Fruit fly (Drosophila melanogaster) whole organism, embryonic: ENCODE measurements around the gene RapGAP1.

ENCODE experiments used
- Ada2b ChIP-seq: fragments of 200-800 bp; sonication (Bioruptor generic); IDR thresholded peaks from 2 replicates; pipeline ENCODE4 v1.3.6; 2022; ENCODE audit warnings: missing biosample characterization, missing genetic modification characterization
- CG10147 ChIP-seq: fragments of 200-800 bp; sonication (Bioruptor generic); optimal IDR thresholded peaks from 2 replicates; lab custom pipeline; 2019; ENCODE audit warnings: missing biosample characterization, mild to moderate bottlenecking, missing genetic modification characterization, moderate library complexity
- CG10959 ChIP-seq: fragments of 200-800 bp; sonication (Bioruptor generic); IDR thresholded peaks from 2 replicates; pipeline ENCODE4 v1.3.6; 2022; ENCODE audit warnings: missing biosample characterization, missing genetic modification characterization
- CG11398 ChIP-seq: fragments of 200-800 bp; sonication (Bioruptor generic); optimal IDR thresholded peaks from 2 replicates; lab custom pipeline; 2016; ENCODE audit warnings: missing biosample characterization, missing genetic modification characterization
- CG12299 ChIP-seq: fragments of 200-800 bp; sonication (Bioruptor generic); optimal IDR thresholded peaks from 2 replicates; lab custom pipeline; 2018; ENCODE audit warnings: missing biosample characterization, mild to moderate bottlenecking, missing genetic modification characterization
- CG17802 ChIP-seq: fragments of 200-800 bp; sonication (Bioruptor generic); optimal IDR thresholded peaks from 2 replicates; lab custom pipeline; 2018; ENCODE audit warnings: missing biosample characterization, mild to moderate bottlenecking, missing genetic modification characterization, moderate library complexity
- CG18619 ChIP-seq: fragments of 200-800 bp; sonication (Bioruptor generic); optimal IDR thresholded peaks from 3 replicates; lab custom pipeline; 2017; ENCODE audit warnings: missing biosample characterization, mild to moderate bottlenecking, missing genetic modification characterization
- CG30020 ChIP-seq: fragments of 200-800 bp; optimal IDR thresholded peaks from 2 replicates; lab custom pipeline; 2019; ENCODE audit warnings: missing biosample characterization, mild to moderate bottlenecking, missing genetic modification characterization, moderate library complexity
- CG3065 ChIP-seq: fragments of 200-800 bp; sonication (Bioruptor generic); optimal IDR thresholded peaks from 2 replicates; lab custom pipeline; 2016; ENCODE audit warnings: missing biosample characterization, missing genetic modification characterization
- CG3407 ChIP-seq: fragments of 200-800 bp; sonication (Bioruptor generic); optimal IDR thresholded peaks from 2 replicates; lab custom pipeline; 2018; ENCODE audit warnings: missing biosample characterization, mild to moderate bottlenecking, missing genetic modification characterization
- CG34224 ChIP-seq: fragments of 200-800 bp; sonication (Bioruptor generic); IDR thresholded peaks from 3 replicates; pipeline ENCODE4 v1.3.6; 2022; ENCODE audit warnings: missing biosample characterization, missing genetic modification characterization; ENCODE audit not compliant: partially characterized antibody
- CG4328 ChIP-seq: fragments of 200-800 bp; sonication (Bioruptor generic); optimal IDR thresholded peaks from 3 replicates; lab custom pipeline; 2017; ENCODE audit warnings: missing biosample characterization, missing genetic modification reagents, missing genetic modification characterization
- CG4404 ChIP-seq: fragments of 200-800 bp; sonication (Bioruptor generic); IDR thresholded peaks from 2 replicates; pipeline ENCODE4 v1.3.6; 2022; ENCODE audit warnings: missing biosample characterization, missing genetic modification characterization
- CG4424 ChIP-seq: fragments of 200-800 bp; sonication (Bioruptor generic); optimal IDR thresholded peaks from 3 replicates; lab custom pipeline; 2016; ENCODE audit warnings: missing biosample characterization, missing genetic modification characterization
- CG4820 ChIP-seq: fragments of 200-800 bp; sonication (Bioruptor generic); optimal IDR thresholded peaks from 3 replicates; lab custom pipeline; 2016; ENCODE audit warnings: missing biosample characterization, missing genetic modification characterization
- CG6175 ChIP-seq: fragments of 200-800 bp; sonication (Bioruptor generic); IDR thresholded peaks from 3 replicates; pipeline ENCODE4 v1.3.6; 2022; ENCODE audit warnings: missing biosample characterization, missing genetic modification characterization
- CG6791 ChIP-seq: fragments of 200-800 bp; sonication (Bioruptor generic); IDR thresholded peaks from 3 replicates; pipeline ENCODE4 v1.3.6; 2022; ENCODE audit warnings: missing biosample characterization, missing genetic modification characterization; ENCODE audit not compliant: partially characterized antibody
- CG6854 ChIP-seq: fragments of 200-800 bp; sonication (Bioruptor generic); optimal IDR thresholded peaks from 3 replicates; lab custom pipeline; 2017; ENCODE audit warnings: missing biosample characterization, mild to moderate bottlenecking, missing genetic modification characterization
- CG7786 ChIP-seq: fragments of 200-800 bp; sonication (Bioruptor generic); optimal IDR thresholded peaks from 2 replicates; lab custom pipeline; 2016; ENCODE audit warnings: missing biosample characterization, missing genetic modification characterization
- CoRest ChIP-seq: fragments of 200-800 bp; sonication (Bioruptor generic); optimal IDR thresholded peaks from 3 replicates; lab custom pipeline; 2018; ENCODE audit warnings: missing biosample characterization, mild to moderate bottlenecking, missing genetic modification characterization, moderate library complexity
- Dll ChIP-seq: fragments of 200-800 bp; sonication (Bioruptor generic); IDR thresholded peaks from 4 replicates; pipeline ENCODE4 v1.3.6; 2022; ENCODE audit warnings: missing biosample characterization, missing genetic modification characterization; ENCODE audit not compliant: partially characterized antibody
- Ets65A ChIP-seq: fragments of 200-800 bp; sonication (Bioruptor generic); peaks from one replicate; lab custom pipeline; 2016; ENCODE audit warnings: missing biosample characterization, missing genetic modification characterization
- HHEX ChIP-seq: fragments of 200-800 bp; sonication (Bioruptor generic); optimal IDR thresholded peaks from 3 replicates; lab custom pipeline; 2017; ENCODE audit warnings: missing biosample characterization, mild to moderate bottlenecking, missing genetic modification characterization, missing genetic modification reagents
- MESR4 ChIP-seq: fragments of 200-800 bp; sonication (Bioruptor generic); optimal IDR thresholded peaks from 2 replicates; lab custom pipeline; 2018; ENCODE audit warnings: missing biosample characterization, mild to moderate bottlenecking, missing genetic modification characterization, moderate library complexity
- NFAT ChIP-seq: fragments of 200-800 bp; sonication (Bioruptor generic); IDR thresholded peaks from 2 replicates; pipeline ENCODE4 v1.3.6; 2022; ENCODE audit warnings: missing biosample characterization, missing genetic modification characterization
- Six4 ChIP-seq: fragments of 200-800 bp; sonication (Bioruptor generic); optimal IDR thresholded peaks from 2 replicates; lab custom pipeline; 2016; ENCODE audit warnings: missing biosample characterization, missing genetic modification characterization
- Spps ChIP-seq: fragments of 200-800 bp; sonication (Bioruptor generic); optimal IDR thresholded peaks from 2 replicates; lab custom pipeline; 2018; ENCODE audit warnings: missing biosample characterization, mild to moderate bottlenecking, missing genetic modification characterization
- TFAM ChIP-seq: fragments of 200-800 bp; sonication (Bioruptor generic); optimal IDR thresholded peaks from 2 replicates; lab custom pipeline; 2017; ENCODE audit warnings: missing biosample characterization, missing genetic modification characterization, inconsistent platforms
- Trl ChIP-seq, 3 experiments: fragments of >200 bp in 2 of 3; fragments of 200-800 bp in 1 of 3; sonication (Bioruptor generic) in 1 of 3; optimal IDR thresholded peaks; 2 replicates in 1 of 3; 3 replicates in 2 of 3; lab custom pipeline; 2016 to 2017; ENCODE audit warnings: missing biosample characterization in 1 of 3, missing genetic modification characterization in 1 of 3
- ase ChIP-seq: fragments of 200-800 bp; sonication (Bioruptor generic); IDR thresholded peaks from 3 replicates; pipeline ENCODE4 v1.3.6; 2022; ENCODE audit warnings: missing biosample characterization, missing genetic modification characterization
- corto ChIP-seq: fragments of 200-800 bp; sonication (Bioruptor generic); optimal IDR thresholded peaks from 2 replicates; lab custom pipeline; 2016; ENCODE audit warnings: missing biosample characterization, mild to moderate bottlenecking, missing genetic modification characterization, moderate library complexity
- en ChIP-seq: fragments of 200-800 bp; sonication (Bioruptor generic); optimal IDR thresholded peaks from 2 replicates; lab custom pipeline; 2016; ENCODE audit warnings: missing biosample characterization, missing genetic modification characterization
- ham ChIP-seq: fragments of 200-800 bp; sonication (Bioruptor generic); IDR thresholded peaks from 2 replicates; pipeline ENCODE4 v1.3.6; 2022; ENCODE audit warnings: missing biosample characterization, missing genetic modification characterization
- jing ChIP-seq: fragments of 200-800 bp; sonication (Bioruptor generic); optimal IDR thresholded peaks from 2 replicates; lab custom pipeline; 2018; ENCODE audit warnings: missing biosample characterization, mild to moderate bottlenecking, missing genetic modification characterization
- nerfin-1 ChIP-seq: fragments of 200-800 bp; sonication (Bioruptor generic); optimal IDR thresholded peaks from 3 replicates; lab custom pipeline; 2019; ENCODE audit warnings: missing biosample characterization, mild to moderate bottlenecking, missing genetic modification characterization, moderate library complexity
- nom ChIP-seq: fragments of 200-800 bp; sonication (Bioruptor generic); optimal IDR thresholded peaks from 2 replicates; lab custom pipeline; 2017; ENCODE audit warnings: missing biosample characterization, missing genetic modification characterization, mild to moderate bottlenecking, moderate library complexity, missing genetic modification reagents
- pzg ChIP-seq: fragments of 200-800 bp; sonication (Bioruptor generic); optimal IDR thresholded peaks from 3 replicates; lab custom pipeline; 2018; ENCODE audit warnings: missing biosample characterization, mild to moderate bottlenecking, missing genetic modification characterization, moderate library complexity
- sd ChIP-seq: fragments of 200-800 bp; sonication (Bioruptor generic); optimal IDR thresholded peaks from 3 replicates; lab custom pipeline; 2018; ENCODE audit warnings: missing biosample characterization, mild to moderate bottlenecking, missing genetic modification characterization, moderate library complexity
- sens ChIP-seq: fragments of 200-800 bp; sonication (Bioruptor generic); peaks from one replicate; lab custom pipeline; 2016; ENCODE audit warnings: missing biosample characterization, missing genetic modification characterization
- so ChIP-seq: fragments of 200-800 bp; sonication (Bioruptor generic); IDR thresholded peaks from 3 replicates; pipeline ENCODE4 v1.3.6; 2022; ENCODE audit warnings: missing biosample characterization, missing genetic modification characterization
- sr ChIP-seq: fragments of 200-800 bp; sonication (Bioruptor generic); IDR thresholded peaks from 3 replicates; pipeline ENCODE4 v1.3.6; 2022; ENCODE audit warnings: missing biosample characterization, missing genetic modification characterization
- stc ChIP-seq: fragments of 200-800 bp; sonication (Bioruptor generic); IDR thresholded peaks from 2 replicates; pipeline ENCODE4 v1.3.6; 2022; ENCODE audit warnings: missing biosample characterization, missing genetic modification characterization
- tap ChIP-seq: fragments of 200-800 bp; optimal IDR thresholded peaks from 3 replicates; lab custom pipeline; 2019; ENCODE audit warnings: missing biosample characterization, mild to moderate bottlenecking, missing genetic modification characterization, moderate library complexity
- toy ChIP-seq: fragments of 200-800 bp; sonication (Bioruptor generic); IDR thresholded peaks from 2 replicates; pipeline ENCODE4 v1.3.6; 2022; ENCODE audit warnings: missing biosample characterization, missing genetic modification characterization
- unpg ChIP-seq: fragments of 200-800 bp; sonication (Bioruptor generic); optimal IDR thresholded peaks from 3 replicates; lab custom pipeline; 2018; ENCODE audit warnings: missing biosample characterization, mild to moderate bottlenecking, missing genetic modification characterization, moderate library complexity
- zfh1 ChIP-seq: fragments of 200-800 bp; sonication (Bioruptor generic); IDR thresholded peaks from 3 replicates; pipeline ENCODE4 v1.3.6; 2022; ENCODE audit warnings: missing biosample characterization, missing genetic modification characterization

Gene RapGAP1

DNA sequence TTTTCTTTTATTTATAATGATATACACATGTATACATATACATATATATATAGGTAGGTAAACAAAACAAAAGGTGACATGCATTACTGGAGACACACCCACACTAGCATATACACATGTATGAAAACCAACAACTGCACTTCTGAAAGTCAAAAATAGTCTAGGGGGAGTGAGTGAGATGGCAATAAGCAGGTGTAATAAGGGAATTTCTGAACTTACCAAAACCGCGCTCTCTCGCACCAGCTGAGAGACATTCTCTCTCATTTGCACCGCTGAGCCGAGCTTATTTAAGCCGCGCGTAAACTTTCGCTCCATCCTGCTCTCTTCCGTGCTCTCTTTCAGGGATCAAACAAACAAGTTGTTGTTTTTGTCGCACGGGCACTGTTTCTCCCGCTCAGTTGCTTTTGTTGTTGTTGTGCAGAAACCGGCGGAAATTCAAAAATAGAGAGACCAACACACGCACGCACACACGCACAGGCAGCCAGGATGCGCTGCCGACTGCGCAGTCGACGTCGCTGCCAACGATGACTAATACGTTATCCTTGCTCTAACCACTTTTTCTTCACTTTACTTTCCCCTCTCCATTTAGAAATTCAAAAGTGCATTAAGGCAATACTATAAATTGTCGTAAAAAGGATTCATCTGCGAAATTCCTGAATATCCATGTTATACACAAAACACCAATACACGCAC lies 83.3 kb downstream of the RapGAP1 start (continued):
- TF ChIP-seq CG30020 (no peak), unpg (GFP tag; lab: Kevin White, UChicago) (no peak), Spps (no peak), tap (no peak), Trl (optimal IDR thresholded peaks at IDR 0.05; lab: Kevin White, UChicago) (peak; percentile 72 to 79), Trl (GFP tag; optimal IDR thresholded peaks at IDR 0.05; lab: Kevin White, UChicago) (no peak), sens (GFP tag; lab: Kevin White, UChicago) (peak; percentile 2), stc (0 out of 2 replicates have a peak, but pooled peaks have one; percentile 25), nerfin-1 (tag; lab: Kevin White, UChicago) (peak; percentile 68)

DNA sequence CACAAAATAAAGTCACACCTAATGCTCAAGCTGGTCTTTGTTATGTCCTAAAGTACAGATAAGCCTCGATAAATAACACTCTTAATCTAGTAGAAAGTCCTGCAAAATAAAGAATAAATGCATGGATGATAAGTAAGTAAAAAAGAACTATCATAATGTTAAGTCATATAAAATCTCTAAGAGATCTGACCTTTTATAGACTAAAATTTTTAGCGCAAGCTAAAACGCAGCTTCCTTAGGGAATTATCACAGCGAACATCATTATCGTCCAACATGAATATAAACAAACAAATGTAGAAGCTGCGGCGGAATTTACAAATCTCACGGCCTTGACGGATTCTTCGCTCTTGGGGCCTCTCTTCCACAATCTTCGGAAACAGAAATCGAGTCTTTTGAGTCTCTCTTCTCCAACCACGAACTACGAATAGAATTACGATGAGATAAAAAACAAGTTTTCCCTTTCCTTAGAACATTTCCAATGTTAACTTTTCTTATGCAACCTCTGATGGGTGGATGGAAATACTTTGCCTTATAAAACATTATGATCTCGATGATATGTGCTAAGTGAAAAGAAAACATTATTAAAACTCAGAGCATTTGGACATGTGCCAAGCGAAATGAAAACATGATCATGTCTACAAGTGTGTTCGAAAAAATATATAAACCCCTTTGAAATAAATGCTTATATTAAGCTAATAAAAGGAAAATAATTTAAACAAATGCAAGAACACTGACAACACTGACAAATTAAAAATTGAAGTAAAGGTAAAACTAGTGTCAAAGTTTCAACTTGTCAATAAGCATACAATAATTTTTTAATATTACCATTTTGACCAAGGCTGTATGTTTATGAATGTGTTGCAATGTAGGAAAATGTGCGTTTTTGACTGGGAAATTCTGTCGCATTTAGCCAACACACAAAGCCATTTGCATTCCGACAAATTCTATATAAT lies 84.2 kb downstream of the RapGAP1 start:
- peak; percentile 55 for TF ChIP-seq CG7786 (GFP tag; lab: Kevin White, UChicago)
- peak; percentile 45 for TF ChIP-seq Ets65A (GFP tag; lab: Kevin White, UChicago)
- no peak for TF ChIP-seq ase (GFP tag; lab: Robert Waterston, UW)
- peak; percentile 50 for TF ChIP-seq Ada2b
- TF ChIP-seq jing (GFP tag; lab: Kevin White, UChicago), result no peak
- TF ChIP-seq ham (GFP tag; lab: Robert Waterston, UW), result no peak
- no peak for TF ChIP-seq CG6175
- TF ChIP-seq CG17802 (tag; lab: Kevin White, UChicago), result no peak
- no peak for TF ChIP-seq sr
- no peak for TF ChIP-seq NFAT (GFP tag; lab: Robert Waterston, UW)
- TF ChIP-seq CG6791 (GFP tag; lab: Robert Waterston, UW), result no peak
- TF ChIP-seq nom (GFP tag; lab: Kevin White, UChicago), result no peak
- TF ChIP-seq CG4820, result no peak
- TF ChIP-seq en (GFP tag; lab: Kevin White, UChicago), result no peak
- no peak for TF ChIP-seq toy
- peak; percentile 36; the same call in 1 of the 2 replicates for TF ChIP-seq CG10959 (GFP tag; lab: Robert Waterston, UW)
- no peak for TF ChIP-seq CG3407
- peak; percentile 20; the same call in 1 of the 3 replicates for TF ChIP-seq so
- TF ChIP-seq CG4328 (GFP tag; lab: Kevin White, UChicago), result no peak
- TF ChIP-seq TFAM (GFP tag; lab: Kevin White, UChicago), result no peak
- TF ChIP-seq Dll (GFP tag; lab: Robert Waterston, UW), result no peak
- TF ChIP-seq CG18619, result peak; percentile 10
- no peak for TF ChIP-seq corto
- no peak for TF ChIP-seq CG11398 (GFP tag; lab: Kevin White, UChicago)
- peak; percentile 20 for TF ChIP-seq CG4424 (GFP tag; lab: Kevin White, UChicago)
- no peak for TF ChIP-seq CG4404 (GFP tag; lab: Robert Waterston, UW)
- no peak for TF ChIP-seq CG6854 (GFP tag; lab: Kevin White, UChicago)
- TF ChIP-seq CoRest, result peak; percentile 58
- TF ChIP-seq Six4 (GFP tag; lab: Kevin White, UChicago), result no peak
- peak; percentile 95 for TF ChIP-seq sd (tag; lab: Kevin White, UChicago)
- TF ChIP-seq HHEX (GFP tag; lab: Kevin White, UChicago), result no peak
- TF ChIP-seq MESR4 (GFP tag; lab: Kevin White, UChicago), result no peak
- peak; percentile 14 for TF ChIP-seq CG12299 (tag; lab: Kevin White, UChicago)
- peak; percentile 32 for TF ChIP-seq CG10147 (GFP tag; lab: Kevin White, UChicago)
- no peak for TF ChIP-seq CG34224
- TF ChIP-seq pzg (GFP tag; lab: Kevin White, UChicago), result no peak
- TF ChIP-seq zfh1 (GFP tag; lab: Robert Waterston, UW), result no peak
- TF ChIP-seq CG3065 (GFP tag; lab: Kevin White, UChicago), result no peak
